Worm (Caenorhabditis elegans) whole organism, dauer: Measurements from ENCODE around the gene daf-5.

Experiments
- unc-62 ChIP-seq: sonication (generic microtip); optimal IDR thresholded peaks from 2 replicates; lab custom pipeline; 2017; ENCODE audit warnings: missing biosample characterization, missing genetic modification reagents, missing genetic modification characterization

The daf-5 gene

DNA sequence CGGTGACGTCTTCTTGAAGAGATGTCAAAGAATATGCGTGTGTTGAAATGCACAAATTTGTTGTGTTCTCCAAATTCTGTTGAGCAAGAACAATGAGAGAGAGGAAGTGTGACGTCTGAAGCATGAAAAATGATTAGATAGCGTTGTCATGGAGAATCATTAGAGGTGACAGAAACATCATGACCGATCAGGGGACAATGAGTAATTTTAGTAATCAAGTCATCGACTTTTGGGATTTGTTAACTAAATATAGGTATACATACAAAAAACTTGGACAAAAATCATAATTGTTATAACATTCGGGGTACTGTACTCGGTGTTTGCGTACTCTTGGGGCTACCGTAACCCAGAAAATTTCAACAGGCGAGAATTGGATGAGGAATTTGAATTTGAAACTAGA is at the start of gene daf-5:
daf-5 (minus strand) TSS at position 101 of the 400 bp plus-strand sequence.
- no peak for TF ChIP-seq unc-62 (GFP tag; lab: Kevin White, UChicago)

ce11 chrII:14100963-14101362 is 48.9 kb upstream of the daf-5 start, which contains the start of gene bkip-1:
Gene bkip-1 (plus strand): TSS chrII:14101263.
- TF ChIP-seq unc-62 (GFP tag; lab: Kevin White, UChicago), result no peak

ce11 chrII:14098348-14098747 is 46.2 kb upstream of the daf-5 start:
- no peak for TF ChIP-seq unc-62 (GFP tag; lab: Kevin White, UChicago)

DNA sequence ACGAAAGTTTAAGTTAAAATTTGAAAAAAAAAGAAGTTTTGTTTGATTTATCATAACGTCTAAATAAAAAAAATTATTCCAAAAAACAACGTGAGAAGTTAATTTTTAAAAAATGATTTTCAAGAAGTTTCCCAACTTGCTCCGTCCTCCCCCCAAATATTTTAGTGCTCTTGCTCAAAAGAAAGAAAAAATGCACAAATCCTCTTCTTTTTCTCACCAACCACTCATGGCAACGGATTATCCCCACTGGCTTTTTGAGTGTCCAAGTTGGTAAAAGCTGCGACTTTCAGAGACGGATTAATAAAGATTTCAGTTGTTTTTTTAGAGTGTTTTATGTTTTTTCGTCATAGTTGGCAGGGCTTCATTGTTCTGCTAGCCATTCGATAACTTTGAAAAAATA is 45.4 kb upstream of the daf-5 start, which contains the start of gene Y39G8C.2:
Y39G8C.2 (minus strand) TSS at position 101 of the 400 bp plus-strand sequence.
- no peak for TF ChIP-seq unc-62 (GFP tag; lab: Kevin White, UChicago)

DNA sequence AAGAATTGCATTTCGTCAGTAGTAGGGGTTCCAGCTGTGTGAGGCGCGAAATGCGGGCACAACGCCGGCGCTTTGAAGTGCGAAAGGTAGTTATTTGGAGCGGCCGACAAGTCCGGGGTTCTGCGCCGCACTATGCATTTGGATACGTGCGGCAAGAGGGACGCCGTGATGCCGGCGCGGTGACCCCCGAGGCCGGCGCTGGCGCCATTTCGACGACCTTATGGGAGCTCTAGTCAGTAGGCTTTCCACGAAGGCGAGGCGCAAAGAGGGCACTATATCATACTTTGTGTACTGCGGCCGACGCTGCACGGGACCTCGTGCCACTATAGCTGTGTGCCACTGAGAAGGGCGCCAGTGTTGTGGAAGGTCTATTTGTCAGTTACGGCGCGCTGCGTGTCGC is 44.7 kb upstream of the daf-5 start:
- TF ChIP-seq unc-62 (GFP tag; lab: Kevin White, UChicago), result no peak

DNA sequence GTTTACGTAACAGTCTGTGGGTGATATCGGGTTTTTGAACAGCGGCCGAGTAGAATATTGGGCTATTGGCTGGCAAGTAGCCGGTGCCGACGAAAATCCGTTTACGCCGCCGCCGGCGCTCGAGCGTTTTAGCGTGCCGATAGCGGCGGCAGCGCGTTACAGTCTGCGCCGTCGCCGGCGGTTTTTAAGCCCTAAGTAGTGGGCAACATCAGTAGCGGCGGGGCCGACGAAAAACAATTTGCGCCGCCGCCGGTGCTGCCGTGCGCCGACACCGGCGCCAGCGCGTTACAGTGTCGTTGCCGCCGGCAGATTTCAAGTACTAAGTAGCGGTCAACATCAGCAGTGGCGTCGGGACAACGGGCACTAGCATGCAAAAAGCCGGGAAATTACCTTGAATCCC is 43.8 kb upstream of the daf-5 start:
- no peak for TF ChIP-seq unc-62 (GFP tag; lab: Kevin White, UChicago)

- TF ChIP-seq unc-62 (GFP tag; lab: Kevin White, UChicago), result no peak
Observed at ce11 chrII:14094590-14094989, 42.5 kb upstream of the daf-5 start, which contains the start of gene col-87. Gene col-87 (minus strand): TSS chrII:14094690.

DNA sequence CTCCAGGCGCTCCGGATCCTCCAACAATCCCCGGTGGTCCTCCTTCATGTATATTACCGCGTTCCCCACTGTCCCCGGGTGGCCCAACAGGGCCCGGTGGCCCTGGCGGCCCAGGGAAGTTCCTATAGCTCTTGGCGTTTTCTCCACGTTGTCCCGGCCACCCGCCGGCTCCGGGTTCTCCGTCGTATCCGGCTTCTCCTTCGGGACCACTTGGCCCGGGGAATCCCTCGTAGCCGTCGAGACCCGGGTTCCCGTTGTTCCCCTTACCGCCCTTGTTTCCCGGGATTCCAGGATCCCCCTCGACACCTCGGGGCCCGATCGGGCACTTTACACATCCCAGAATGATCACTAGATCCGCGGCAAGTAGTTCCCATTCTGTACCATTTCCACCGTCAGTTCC is 39.1 kb upstream of the daf-5 start:
- no peak for TF ChIP-seq unc-62 (GFP tag; lab: Kevin White, UChicago)

DNA sequence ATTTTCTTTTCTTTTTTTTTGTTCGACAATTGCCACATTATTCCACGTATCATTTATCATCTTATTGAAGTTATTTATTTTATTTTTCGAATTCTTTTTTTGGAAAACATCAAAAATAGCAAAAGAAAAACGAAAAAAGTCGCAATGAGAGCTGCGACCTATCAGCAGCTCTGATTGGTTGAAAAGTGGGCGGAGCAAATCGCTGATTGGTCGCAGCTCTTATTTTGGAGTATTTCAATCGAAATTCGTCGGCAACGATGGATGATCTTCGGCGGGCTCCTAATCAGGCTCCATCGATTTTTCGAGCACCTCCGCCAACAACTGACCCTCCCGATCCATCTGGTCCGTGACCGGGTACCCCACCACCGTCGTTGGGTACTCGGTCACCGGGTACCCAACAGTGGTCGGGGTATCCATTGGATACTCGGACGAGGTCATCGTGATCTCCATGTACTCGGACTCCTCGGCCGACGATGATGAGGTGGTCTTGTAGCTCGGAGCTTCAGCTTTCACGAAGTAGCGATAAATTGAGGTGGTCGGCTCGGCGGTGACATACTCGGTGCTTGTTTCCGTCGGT is 37.8 kb upstream of the daf-5 start:
- TF ChIP-seq unc-62 (GFP tag; lab: Kevin White, UChicago), result no peak

DNA sequence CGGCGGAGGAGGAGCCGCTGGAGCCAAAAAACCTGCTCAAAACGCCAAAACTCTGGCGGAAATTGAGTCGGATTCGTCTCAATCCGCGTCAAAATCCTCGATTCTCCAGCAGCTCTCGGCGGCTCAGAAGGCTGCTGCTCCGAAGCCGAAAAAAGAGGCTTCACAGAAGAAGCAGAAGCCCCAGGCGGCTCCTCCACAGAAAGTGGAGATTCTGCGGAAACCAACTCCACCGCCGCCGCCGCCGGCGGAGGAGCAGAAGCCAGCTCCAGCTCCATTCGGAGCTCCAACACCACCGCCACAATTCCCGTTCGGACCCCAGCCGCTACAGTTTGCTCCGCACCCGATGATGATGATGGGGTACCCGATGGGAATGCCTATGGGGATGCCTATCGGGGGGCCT is 34.8 kb upstream of the daf-5 start:
- TF ChIP-seq unc-62 (GFP tag; lab: Kevin White, UChicago), result no peak

DNA sequence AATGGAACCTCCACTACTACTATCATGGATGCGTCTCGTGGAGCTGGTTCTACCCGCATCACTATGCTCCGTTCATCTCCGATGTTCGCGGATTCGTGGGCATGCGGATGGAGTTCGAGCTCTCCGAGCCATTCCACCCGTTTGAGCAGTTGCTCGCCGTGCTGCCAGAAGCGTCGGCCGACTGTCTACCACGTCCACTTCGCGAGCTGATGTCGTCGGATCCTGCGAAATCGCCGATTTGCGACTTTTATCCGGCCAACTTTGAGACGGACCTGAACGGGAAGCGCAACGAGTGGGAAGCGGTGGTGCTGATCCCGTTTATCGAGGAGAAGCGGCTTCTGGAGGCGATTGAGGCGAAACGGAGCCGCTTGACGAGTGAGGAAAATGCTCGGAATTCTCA is 25.7 kb upstream of the daf-5 start:
- no peak for TF ChIP-seq unc-62 (GFP tag; lab: Kevin White, UChicago)

- TF ChIP-seq unc-62 (GFP tag; lab: Kevin White, UChicago), result no peak
Observed at ce11 chrII:14074825-14075224, 22.7 kb upstream of the daf-5 start.

ce11 chrII:14068607-14069006 is 16.5 kb upstream of the daf-5 start, which contains the start of gene xrn-1:
Gene xrn-1 (plus strand): TSS chrII:14068907.
- TF ChIP-seq unc-62 (GFP tag; lab: Kevin White, UChicago), result no peak

DNA sequence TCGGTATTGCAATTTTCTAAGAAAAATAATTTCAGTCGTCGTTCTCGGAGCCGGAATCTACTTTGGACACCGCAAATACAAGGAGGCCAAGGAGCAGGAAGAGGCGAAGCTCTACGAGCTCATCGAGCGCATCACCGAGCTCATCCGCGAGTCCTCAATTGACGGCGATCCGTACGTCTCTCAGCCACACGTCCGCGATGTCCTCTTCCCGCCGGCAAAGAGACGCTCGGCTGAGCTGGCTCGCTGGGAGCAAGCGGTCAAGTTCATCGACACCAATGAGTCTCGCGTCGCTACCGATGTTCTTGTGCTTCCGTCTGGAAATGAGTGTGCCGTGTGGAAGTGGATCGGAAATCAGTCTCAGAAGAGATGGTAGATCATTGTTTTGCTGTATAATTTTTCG is 13.4 kb upstream of the daf-5 start:
- no peak for TF ChIP-seq unc-62 (GFP tag; lab: Kevin White, UChicago)

ce11 chrII:14064051-14064450 is 11.9 kb upstream of the daf-5 start:
- no peak for TF ChIP-seq unc-62 (GFP tag; lab: Kevin White, UChicago)

DNA sequence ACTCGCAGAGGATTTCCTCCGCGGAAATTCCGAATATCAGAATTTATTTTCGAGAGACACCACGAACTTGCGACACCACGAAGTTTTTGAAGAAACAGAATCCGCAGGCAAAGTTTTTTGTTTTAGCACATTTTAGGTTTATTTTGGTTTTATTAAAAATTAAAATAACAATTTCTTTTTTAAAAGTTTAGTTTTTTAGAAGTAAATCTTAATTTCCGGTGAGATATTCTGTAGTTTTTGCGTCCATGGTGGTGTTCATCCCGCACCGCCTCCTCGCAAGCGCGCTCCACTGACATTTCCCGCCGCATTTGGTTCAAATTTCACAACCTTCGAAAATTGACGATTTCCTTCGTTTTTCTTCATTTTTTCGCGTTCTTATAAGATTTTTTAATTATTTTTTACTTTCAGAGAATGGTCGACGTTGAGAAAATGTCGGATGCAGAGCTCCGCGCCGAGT is 11.0 kb upstream of the daf-5 start, which contains the start of gene lem-2:
lem-2 (plus strand) TSS at position 407 of the 457 bp plus-strand sequence.
- no peak for TF ChIP-seq unc-62 (GFP tag; lab: Kevin White, UChicago)

- no peak for TF ChIP-seq unc-62 (GFP tag; lab: Kevin White, UChicago)
Observed at ce11 chrII:14060885-14061284, 8.8 kb upstream of the daf-5 start.
